Worm (Caenorhabditis elegans): ENCODE results near the gene K08E7.5.

ce11 chrIV:12596960-12597359 is 23.8 kb downstream of the K08E7.5 start:
- no peak for TF ChIP-seq hmg-20 (GFP tag; IDR thresholded peaks at IDR 0.05)
- TF ChIP-seq hsf-1 (GFP tag; IDR thresholded peaks at IDR 0.05), result no peak
- no peak for TF ChIP-seq rpc-1 (optimal IDR thresholded peaks at IDR 0.05)
- TF ChIP-seq rpc-1 (tag; optimal IDR thresholded peaks at IDR 0.05), result no peak
- no peak for TF ChIP-seq snpc-4 (GFP tag; optimal IDR thresholded peaks at IDR 0.05)
- no peak for TF ChIP-seq snpc-4 (tag; optimal IDR thresholded peaks at IDR 0.05)
- no peak for TF ChIP-seq madf-8 (GFP tag; conservative IDR thresholded peaks at IDR 0.05)
- no peak for TF ChIP-seq ceh-79 (tag; optimal IDR thresholded peaks at IDR 0.05)
- no peak for TF ChIP-seq him-1 (tag; optimal IDR thresholded peaks at IDR 0.05)
- TF ChIP-seq bed-2 (GFP tag; IDR thresholded peaks at IDR 0.05), result no peak
- no peak for TF ChIP-seq B0261.1 (tag; optimal IDR thresholded peaks at IDR 0.05)
- no peak for TF ChIP-seq lag-1 (GFP tag; IDR thresholded peaks at IDR 0.05)
- TF ChIP-seq unc-130 (GFP tag; optimal IDR thresholded peaks at IDR 0.05), result no peak
